Fruit fly (Drosophila melanogaster) whole organism, wandering third instar larva: ENCODE results near the gene pr.

Experiments
- Abd-B ChIP-seq: fragments of >200 bp; optimal IDR thresholded peaks from 2 replicates; lab custom pipeline; 2017; ENCODE audit warnings: missing biosample characterization, missing genetic modification characterization
- Dfd ChIP-seq: fragments of >200 bp; optimal IDR thresholded peaks from 2 replicates; lab custom pipeline; 2017; ENCODE audit warnings: missing biosample characterization, missing genetic modification characterization
- HLH106 ChIP-seq: fragments of 200-800 bp; optimal IDR thresholded peaks from 3 replicates; lab custom pipeline; 2019; ENCODE audit warnings: missing biosample characterization, mild to moderate bottlenecking, missing genetic modification characterization, moderate library complexity
- Hnf4 ChIP-seq: fragments of 200-800 bp; sonication (Bioruptor generic); optimal IDR thresholded peaks from 2 replicates; lab custom pipeline; 2016; ENCODE audit warnings: missing biosample characterization, mild to moderate bottlenecking, missing genetic modification characterization
- Hr78 ChIP-seq: fragments of >200 bp; optimal IDR thresholded peaks from 2 replicates; lab custom pipeline; 2017; ENCODE audit warnings: missing biosample characterization, missing genetic modification characterization
- br ChIP-seq: fragments of 200-800 bp; sonication (Bioruptor generic); optimal IDR thresholded peaks from 2 replicates; lab custom pipeline; 2016; ENCODE audit warnings: missing biosample characterization, missing genetic modification characterization
- brk ChIP-seq: fragments of 200-800 bp; sonication (Bioruptor generic); optimal IDR thresholded peaks from 2 replicates; lab custom pipeline; 2016; ENCODE audit warnings: missing biosample characterization, mild to moderate bottlenecking, missing genetic modification characterization
- dsf ChIP-seq: sonication (Bioruptor generic); optimal IDR thresholded peaks from 2 replicates; lab custom pipeline; 2016; ENCODE audit warnings: missing biosample characterization, missing genetic modification characterization, borderline replicate concordance
- h ChIP-seq: fragments of 200-800 bp; sonication (Bioruptor generic); optimal IDR thresholded peaks from 3 replicates; lab custom pipeline; 2016; ENCODE audit warnings: missing biosample characterization, mild to moderate bottlenecking, missing genetic modification characterization
- lola ChIP-seq: fragments of >200 bp; optimal IDR thresholded peaks from 2 replicates; lab custom pipeline; 2017; ENCODE audit warnings: missing biosample characterization, missing genetic modification characterization
- rgr ChIP-seq: fragments of 200-800 bp; sonication (Bioruptor generic); optimal IDR thresholded peaks from 3 replicates; lab custom pipeline; 2016; ENCODE audit warnings: missing biosample characterization, mild to moderate bottlenecking, missing genetic modification characterization
- sage ChIP-seq: fragments of 200-800 bp; sonication (Bioruptor generic); optimal IDR thresholded peaks from 2 replicates; lab custom pipeline; 2016; ENCODE audit warnings: missing biosample characterization, mild to moderate bottlenecking, missing genetic modification characterization

DNA sequence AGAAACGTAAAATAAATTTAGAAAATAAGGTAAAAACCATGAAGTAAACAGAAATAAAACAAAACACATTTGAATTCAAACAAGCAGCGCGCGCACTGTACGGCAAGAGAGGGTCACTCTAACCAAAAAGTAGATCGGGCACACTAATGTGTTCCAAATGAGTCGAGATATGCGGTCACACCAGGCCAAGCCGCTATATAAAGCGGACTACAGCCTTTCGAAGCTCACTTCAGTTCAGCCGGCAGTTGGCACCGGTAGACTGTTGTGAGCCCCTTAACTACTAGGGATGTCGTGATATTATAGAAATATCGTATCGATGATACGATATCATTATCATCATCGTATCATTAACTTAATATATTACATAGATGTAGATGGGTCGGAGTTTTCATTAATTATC lies 29.3 kb upstream of the pr start:
- TF ChIP-seq dsf (no peak), Dfd (GFP tag; lab: Kevin White, UChicago) (no peak), lola (GFP tag; lab: Kevin White, UChicago) (no peak), brk (no peak), rgr (GFP tag; lab: Kevin White, UChicago) (no peak), sage (GFP tag; lab: Kevin White, UChicago) (no peak), br (GFP tag; lab: Kevin White, UChicago) (no peak), h (GFP tag; lab: Kevin White, UChicago) (no peak), Hnf4 (GFP tag; lab: Kevin White, UChicago) (peak; percentile 7), Hr78 (GFP tag; lab: Kevin White, UChicago) (no peak), Abd-B (GFP tag; lab: Kevin White, UChicago) (no peak), HLH106 (tag; lab: Kevin White, UChicago) (no peak)
